Worm (Caenorhabditis elegans) whole organism, L4 larva: ENCODE results near the gene clec-169.
A peak's percentile ranks its signal among the peaks of the same experiment; 100 is the strongest.

Experiments
- dpl-1 ChIP-seq: fragments of 150-350 bp; optimal IDR thresholded peaks from 2 replicates; lab custom pipeline; 2014; ENCODE audit warnings: missing biosample characterization, missing genetic modification reagents, missing genetic modification characterization
- hlh-11 ChIP-seq: fragments of 200-800 bp; sonication (Bioruptor generic); optimal IDR thresholded peaks from 2 replicates; lab custom pipeline; 2018; ENCODE audit warnings: mild to moderate bottlenecking, missing genetic modification characterization, missing compliant biosample characterization
- lin-39 ChIP-seq: fragments of 150-350 bp; optimal IDR thresholded peaks from 2 replicates; lab custom pipeline; 2014; ENCODE audit warnings: missing biosample characterization, missing genetic modification reagents, missing genetic modification characterization
- nhr-28 ChIP-seq: fragments of 150-350 bp; optimal IDR thresholded peaks from 2 replicates; lab custom pipeline; 2014; ENCODE audit warnings: missing biosample characterization, missing genetic modification characterization
- nhr-41 ChIP-seq: fragments of 200-800 bp; sonication (Bioruptor generic); IDR thresholded peaks from 2 replicates; pipeline ENCODE4 v1.3.6; 2022; ENCODE audit warnings: missing genetic modification reagents, missing genetic modification characterization, missing compliant biosample characterization
- nhr-6 ChIP-seq: fragments of 150-350 bp; optimal IDR thresholded peaks from 2 replicates; lab custom pipeline; 2014; ENCODE audit warnings: missing biosample characterization, missing genetic modification characterization

DNA sequence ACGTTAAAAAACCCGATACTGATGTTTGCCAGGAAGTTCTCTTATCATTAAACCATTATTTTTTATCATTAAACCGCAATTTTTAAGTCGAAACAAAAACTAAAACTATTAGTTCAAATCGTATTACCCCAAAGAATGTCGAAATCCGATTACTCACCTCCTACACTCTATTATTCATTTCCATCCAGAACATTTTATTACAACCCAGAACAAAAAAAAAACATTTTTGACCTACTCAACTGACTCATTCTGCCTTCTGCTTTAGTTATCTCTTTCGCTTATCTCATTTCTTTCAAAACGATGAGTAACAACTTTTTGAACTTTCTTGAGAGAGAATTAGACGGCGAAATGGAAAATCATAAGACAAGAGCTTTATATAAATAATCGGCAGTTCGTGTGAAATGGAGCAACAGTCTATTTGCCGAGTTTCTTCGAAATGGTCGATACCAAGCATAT lies 32.4 kb upstream of the clec-169 start, which contains the start of gene W09G12.7:
- TF ChIP-seq hlh-11 (tag; lab: Kevin White, UChicago) (no peak), lin-39 (tag; lab: Kevin White, UChicago) (no peak), nhr-28 (tag; lab: Kevin White, UChicago) (peak; percentile 32), nhr-41 (GFP tag; lab: Robert Waterston, UW) (no peak), dpl-1 (no peak), nhr-6 (no peak)
